Worm (Caenorhabditis elegans): Measurements from ENCODE around the gene dhs-25.

The dhs-25 gene

ce11 chrX:1504529-1505080 lies 18.3 kb downstream of the dhs-25 start (continued):
- peak; percentile 82 for TF ChIP-seq lin-39 (tag; optimal IDR thresholded peaks at IDR 0.05)
- peak; percentile 91 for TF ChIP-seq rnt-1 (tag; optimal IDR thresholded peaks at IDR 0.05)
- TF ChIP-seq alr-1 (tag; optimal IDR thresholded peaks at IDR 0.05; ENCODE audit: borderline replicate concordance): no peak
- peak in 1 of 3 experiments; percentile 2 for TF ChIP-seq ceh-82 (tag; optimal IDR thresholded peaks at IDR 0.05)
- TF ChIP-seq efl-3 (GFP tag; optimal IDR thresholded peaks at IDR 0.05): peak; percentile 35
- TF ChIP-seq dsc-1 (tag; optimal IDR thresholded peaks at IDR 0.05): no peak
- no peak for TF ChIP-seq unc-30 (tag; optimal IDR thresholded peaks at IDR 0.05)
- no peak for TF ChIP-seq ceh-8 (GFP tag; optimal IDR thresholded peaks at IDR 0.05)

- no peak for TF ChIP-seq sptf-1 (tag; optimal IDR thresholded peaks at IDR 0.05)
- TF ChIP-seq grh-1 (GFP tag; IDR thresholded peaks at IDR 0.05): no peak
- no peak for TF ChIP-seq snpc-4 (tag; optimal IDR thresholded peaks at IDR 0.05)
- no peak for TF ChIP-seq fkh-10 (GFP tag; optimal IDR thresholded peaks at IDR 0.05)
- TF ChIP-seq sox-4 (tag; optimal IDR thresholded peaks at IDR 0.05): no peak
- TF ChIP-seq mef-2 (tag; optimal IDR thresholded peaks at IDR 0.05): no peak
- no peak for TF ChIP-seq nhr-47 (tag; optimal IDR thresholded peaks at IDR 0.05)
- no peak for TF ChIP-seq ceh-88 (GFP tag; IDR thresholded peaks at IDR 0.05)
- no peak for TF ChIP-seq lir-3 (tag; optimal IDR thresholded peaks at IDR 0.05; ENCODE audit: poor library complexity)
- TF ChIP-seq nhr-28 (tag; optimal IDR thresholded peaks at IDR 0.05): no peak
- TF ChIP-seq nhr-20 (tag; optimal IDR thresholded peaks at IDR 0.05): no peak
- TF ChIP-seq ceh-82 (tag; optimal IDR thresholded peaks at IDR 0.05): no peak
- TF ChIP-seq dpl-1 (GFP tag; optimal IDR thresholded peaks at IDR 0.05): no peak
- TF ChIP-seq nhr-85 (tag): no peak
These were observed 26.0 kb downstream of the dhs-25 start for ce11 chrX:1512307-1512706.

ce11 chrX:1513153-1513552 lies 26.8 kb downstream of the dhs-25 start:
- TF ChIP-seq lin-14 (GFP tag; optimal IDR thresholded peaks at IDR 0.05): no peak
- no peak for TF ChIP-seq fkh-8 (tag; optimal IDR thresholded peaks at IDR 0.05)
- TF ChIP-seq irx-1 (tag; optimal IDR thresholded peaks at IDR 0.05): no peak
- TF ChIP-seq sptf-1 (tag; optimal IDR thresholded peaks at IDR 0.05): no peak
- no peak for TF ChIP-seq pag-3 (tag; optimal IDR thresholded peaks at IDR 0.05; ENCODE audit: borderline replicate concordance, insufficient read depth)
- TF ChIP-seq mef-2 (tag; optimal IDR thresholded peaks at IDR 0.05): no peak
- TF ChIP-seq Y116A8C.19 (tag; optimal IDR thresholded peaks at IDR 0.05; ENCODE audit: borderline replicate concordance): no peak
- no peak for TF ChIP-seq pax-3 (tag; optimal IDR thresholded peaks at IDR 0.05)
- TF ChIP-seq ama-1 (optimal IDR thresholded peaks at IDR 0.05): no peak
- TF ChIP-seq C04F5.9 (tag; optimal IDR thresholded peaks at IDR 0.05): no peak
- TF ChIP-seq ceh-8 (GFP tag; optimal IDR thresholded peaks at IDR 0.05): no peak
- no peak for TF ChIP-seq C16A3.4 (tag; optimal IDR thresholded peaks at IDR 0.05)
- TF ChIP-seq C34B4.2 (tag; optimal IDR thresholded peaks at IDR 0.05): no peak
- TF ChIP-seq xbp-1 (tag; optimal IDR thresholded peaks at IDR 0.05): no peak
- no peak for TF ChIP-seq mab-9 (GFP tag; IDR thresholded peaks at IDR 0.05)
- TF ChIP-seq nhr-77 (tag; optimal IDR thresholded peaks at IDR 0.05): no peak

ce11 chrX:1516574-1516973 lies 30.2 kb downstream of the dhs-25 start:
- TF ChIP-seq snpc-4 (tag; optimal IDR thresholded peaks at IDR 0.05) (peak; percentile 84), egl-27 (tag; optimal IDR thresholded peaks at IDR 0.05) (no peak)

ce11 chrX:1517519-1517918 lies 31.2 kb downstream of the dhs-25 start:
- no peak for TF ChIP-seq mep-1 (tag; optimal IDR thresholded peaks at IDR 0.05)
- TF ChIP-seq irx-1 (tag; optimal IDR thresholded peaks at IDR 0.05): no peak
- TF ChIP-seq nhr-85 (tag): no peak
- no peak for TF ChIP-seq isw-1 (GFP tag; IDR thresholded peaks at IDR 0.05)
- TF ChIP-seq ceh-82 (tag; optimal IDR thresholded peaks at IDR 0.05): no peak
- TF ChIP-seq jun-1 (tag; optimal IDR thresholded peaks at IDR 0.05): no peak
- no peak for TF ChIP-seq grh-1 (GFP tag; IDR thresholded peaks at IDR 0.05)
- no peak for TF ChIP-seq nhr-76 (tag; optimal IDR thresholded peaks at IDR 0.05)
- TF ChIP-seq elt-2 (tag; optimal IDR thresholded peaks at IDR 0.05): no peak
- no peak for TF ChIP-seq ztf-4 (tag; optimal IDR thresholded peaks at IDR 0.05)
- no peak for TF ChIP-seq nhr-71 (tag; optimal IDR thresholded peaks at IDR 0.05)
